Worm (Caenorhabditis elegans) whole organism, L4/young adult: ENCODE data around the gene srh-97.

Source experiments
- W03F9.2 ChIP-seq: fragments of 150-350 bp; optimal IDR thresholded peaks from 2 replicates; lab custom pipeline; 2014; ENCODE audit warnings: missing biosample characterization, missing genetic modification characterization
- dao-5 ChIP-seq: sonication (generic microtip); optimal IDR thresholded peaks from 2 replicates; lab custom pipeline; 2016; ENCODE audit warnings: missing genotype, missing genetic modification characterization, moderate library complexity, missing compliant biosample characterization
- him-1 ChIP-seq: sonication (generic microtip); optimal IDR thresholded peaks from 2 replicates; lab custom pipeline; 2016; ENCODE audit warnings: missing genotype, missing genetic modification reagents, missing genetic modification characterization, missing compliant biosample characterization

- no peak for TF ChIP-seq him-1 (tag; lab: Kevin White, UChicago)
- no peak for TF ChIP-seq dao-5 (tag; lab: Kevin White, UChicago)
- no peak for TF ChIP-seq W03F9.2 (tag; lab: Kevin White, UChicago)
Observed at ce11 chrV:17068839-17069238, 52.0 kb downstream of the srh-97 start, which contains the start of gene T05E12.8.
